Worm (Caenorhabditis elegans) whole organism, L3 larva: ENCODE measurements around the gene K07E1.1.

Source experiments
- ZK546.5 ChIP-seq: sonication (generic microtip); optimal IDR thresholded peaks from 2 replicates; lab custom pipeline; 2017; ENCODE audit warnings: missing biosample characterization, missing genetic modification characterization
- ama-1 ChIP-seq: fragments of 150-350 bp; optimal IDR thresholded peaks from 2 replicates; lab custom pipeline; 2018
- ceh-16 ChIP-seq: sonication (generic microtip); optimal IDR thresholded peaks from 2 replicates; lab custom pipeline; 2017; ENCODE audit warnings: missing biosample characterization, missing genetic modification characterization
- ceh-28 ChIP-seq: fragments of 150-350 bp; optimal IDR thresholded peaks from 2 replicates; lab custom pipeline; 2014; ENCODE audit warnings: missing biosample characterization, missing genetic modification reagents, missing genetic modification characterization
- ceh-82 ChIP-seq: fragments of 150-350 bp; optimal IDR thresholded peaks from 2 replicates; lab custom pipeline; 2014; ENCODE audit warnings: missing biosample characterization, missing genetic modification characterization
- ceh-9 ChIP-seq: sonication (generic microtip); optimal IDR thresholded peaks from 2 replicates; lab custom pipeline; 2018; ENCODE audit warnings: missing biosample characterization, missing genetic modification characterization
- egl-5 ChIP-seq: fragments of 150-350 bp; optimal IDR thresholded peaks from 2 replicates; lab custom pipeline; 2017; ENCODE audit warnings: missing biosample characterization, missing genetic modification reagents, missing genetic modification characterization, inconsistent platforms
- elt-1 ChIP-seq: fragments of 150-350 bp; optimal IDR thresholded peaks from 2 replicates; lab custom pipeline; 2014; ENCODE audit warnings: missing biosample characterization, missing genetic modification characterization
- elt-2 ChIP-seq: sonication (generic microtip); optimal IDR thresholded peaks from 2 replicates; lab custom pipeline; 2016; ENCODE audit warnings: missing genetic modification reagents, mild to moderate bottlenecking, missing genetic modification characterization, missing compliant biosample characterization
- elt-3 ChIP-seq, 3 experiments: fragments of 150-350 bp in 1 of 3; sonication (generic microtip) in 2 of 3; optimal IDR thresholded peaks; 2 replicates in 2 of 3; 4 replicates in 1 of 3; lab custom pipeline; 2014 to 2017; ENCODE audit warnings: missing biosample characterization in 3 of 3, missing genetic modification characterization in 3 of 3
- fkh-10 ChIP-seq: sonication (generic microtip); optimal IDR thresholded peaks from 2 replicates; lab custom pipeline; 2017; ENCODE audit warnings: missing biosample characterization, missing genetic modification reagents, missing genetic modification characterization
- fkh-2 ChIP-seq: fragments of 150-350 bp; optimal IDR thresholded peaks from 2 replicates; lab custom pipeline; 2014; ENCODE audit warnings: missing biosample characterization, missing genetic modification reagents, missing genetic modification characterization
- hmg-11 ChIP-seq: sonication (generic microtip); optimal IDR thresholded peaks from 2 replicates; lab custom pipeline; 2016; ENCODE audit warnings: missing genetic modification characterization, missing compliant biosample characterization
- lin-15B ChIP-seq: fragments of 150-350 bp; optimal IDR thresholded peaks from 2 replicates; lab custom pipeline; 2014; ENCODE audit warnings: missing biosample characterization, missing genetic modification characterization
- lin-39 ChIP-seq: fragments of 150-350 bp; optimal IDR thresholded peaks from 2 replicates; lab custom pipeline; 2018; ENCODE audit warnings: missing biosample characterization, missing genetic modification reagents, missing genetic modification characterization
- lsy-12 ChIP-seq: sonication (generic microtip); optimal IDR thresholded peaks from 2 replicates; lab custom pipeline; 2016; ENCODE audit warnings: mild to moderate bottlenecking, missing genetic modification characterization, missing compliant biosample characterization
- nfya-1 ChIP-seq: sonication (generic microtip); optimal IDR thresholded peaks from 2 replicates; lab custom pipeline; 2017; ENCODE audit warnings: missing genetic modification characterization, mild to moderate bottlenecking, missing compliant biosample characterization, antibody characterized with exemption, moderate library complexity; ENCODE audit not compliant: insufficient read depth
- nhr-23 ChIP-seq: fragments of 150-350 bp; optimal IDR thresholded peaks from 2 replicates; lab custom pipeline; 2014; ENCODE audit warnings: missing biosample characterization, missing genetic modification reagents, missing genetic modification characterization
- nhr-237 ChIP-seq: fragments of 150-350 bp; optimal IDR thresholded peaks from 2 replicates; lab custom pipeline; 2014; ENCODE audit warnings: missing biosample characterization, missing genetic modification characterization
- nhr-25 ChIP-seq: sonication (generic microtip); optimal IDR thresholded peaks from 2 replicates; lab custom pipeline; 2017; ENCODE audit warnings: missing biosample characterization, missing genetic modification characterization
- nhr-28 ChIP-seq: fragments of 150-350 bp; optimal IDR thresholded peaks from 2 replicates; lab custom pipeline; 2014; ENCODE audit warnings: missing biosample characterization, missing genetic modification characterization
- nhr-43 ChIP-seq: sonication (generic microtip); optimal IDR thresholded peaks from 2 replicates; lab custom pipeline; 2016; ENCODE audit warnings: mild to moderate bottlenecking, missing genetic modification characterization, missing compliant biosample characterization; ENCODE audit not compliant: poor library complexity, severe bottlenecking
- nhr-67 ChIP-seq: fragments of 150-350 bp; optimal IDR thresholded peaks from 2 replicates; lab custom pipeline; 2014; ENCODE audit warnings: missing biosample characterization, missing genetic modification characterization
- nhr-76 ChIP-seq: fragments of 150-350 bp; sonication (generic microtip); optimal IDR thresholded peaks from 5 replicates; lab custom pipeline; 2014; ENCODE audit warnings: missing biosample characterization, missing genetic modification characterization
- nhr-77 ChIP-seq: fragments of 150-350 bp; optimal IDR thresholded peaks from 2 replicates; lab custom pipeline; 2014; ENCODE audit warnings: missing biosample characterization, missing genetic modification characterization
- pha-4 ChIP-seq: fragments of 150-350 bp; optimal IDR thresholded peaks from 2 replicates; lab custom pipeline; 2014; ENCODE audit warnings: missing biosample characterization, missing genetic modification reagents, missing genetic modification characterization
- pqm-1 ChIP-seq: fragments of 150-350 bp; optimal IDR thresholded peaks from 2 replicates; lab custom pipeline; 2017; ENCODE audit warnings: missing biosample characterization, missing genetic modification characterization, inconsistent platforms
- sea-2 ChIP-seq: fragments of 150-350 bp; sonication (generic microtip); optimal IDR thresholded peaks from 4 replicates; lab custom pipeline; 2014; ENCODE audit warnings: missing biosample characterization, missing genetic modification reagents, missing genetic modification characterization
- skn-1 ChIP-seq: fragments of 150-350 bp; optimal IDR thresholded peaks from 2 replicates; lab custom pipeline; 2014; ENCODE audit warnings: missing biosample characterization, missing genetic modification characterization
- snpc-4 ChIP-seq: fragments of 150-350 bp; optimal IDR thresholded peaks from 2 replicates; lab custom pipeline; 2014; ENCODE audit warnings: missing biosample characterization, missing genetic modification characterization
- tbx-2 ChIP-seq: sonication (generic microtip); optimal IDR thresholded peaks from 2 replicates; lab custom pipeline; 2016; ENCODE audit warnings: mild to moderate bottlenecking, missing genetic modification characterization, missing compliant biosample characterization
- unc-39 ChIP-seq: sonication (generic microtip); optimal IDR thresholded peaks from 4 replicates; lab custom pipeline; 2017; ENCODE audit warnings: missing biosample characterization, missing genetic modification characterization
- unc-62 ChIP-seq: fragments of 150-350 bp; sonication (generic microtip); optimal IDR thresholded peaks from 4 replicates; lab custom pipeline; 2014; ENCODE audit warnings: missing biosample characterization, missing genetic modification reagents, missing genetic modification characterization
- zag-1 ChIP-seq: fragments of 150-350 bp; optimal IDR thresholded peaks from 2 replicates; lab custom pipeline; 2014; ENCODE audit warnings: missing biosample characterization, missing genetic modification characterization
- ztf-11 ChIP-seq: fragments of 150-350 bp; optimal IDR thresholded peaks from 2 replicates; lab custom pipeline; 2014; ENCODE audit warnings: missing biosample characterization, missing genetic modification characterization
- ztf-4 ChIP-seq: fragments of 150-350 bp; optimal IDR thresholded peaks from 2 replicates; lab custom pipeline; 2014; ENCODE audit warnings: missing biosample characterization, missing genetic modification characterization

Gene K07E1.1

DNA sequence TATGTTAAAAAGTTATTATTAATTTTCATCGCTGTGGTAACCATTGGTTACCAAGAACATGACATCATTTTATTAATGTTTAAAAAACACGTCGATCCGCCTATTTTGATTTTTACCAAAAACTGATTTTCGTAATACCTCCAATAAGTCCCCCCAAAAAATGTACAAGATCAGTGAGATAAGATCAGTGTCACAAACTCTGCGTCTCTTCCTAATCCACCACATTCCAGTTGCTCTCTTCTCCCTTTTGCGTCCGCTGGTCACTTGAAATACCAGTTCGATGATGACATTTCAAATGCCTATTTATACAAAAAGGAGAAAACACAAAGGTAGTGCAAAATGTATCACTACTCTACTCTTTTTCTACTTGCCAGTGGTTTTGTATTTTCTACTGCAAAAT, 9.2 kb downstream of the K07E1.1 start, which contains the start of gene M03A1.8:
Gene M03A1.8, plus strand, starts transcription at position 269 of the 400 bp plus-strand sequence.
- TF ChIP-seq unc-39 (tag; lab: Kevin White, UChicago) (no peak), ceh-16 (tag; lab: Kevin White, UChicago) (no peak), nhr-237 (tag; lab: Kevin White, UChicago) (no peak), hmg-11 (tag; lab: Kevin White, UChicago) (no peak), pqm-1 (no peak), nhr-76 (no peak), zag-1 (no peak), nhr-28 (tag; lab: Kevin White, UChicago) (no peak), nhr-25 (no peak), lin-15B (no peak), nhr-23 (peak; percentile 34), ceh-9 (tag; lab: Kevin White, UChicago) (no peak), lsy-12 (peak; percentile 40), sea-2 (GFP tag; lab: Kevin White, UChicago) (no peak), ztf-4 (tag; lab: Kevin White, UChicago) (no peak), elt-1 (tag; lab: Kevin White, UChicago) (peak; percentile 1), nhr-43 (tag; lab: Kevin White, UChicago) (peak; percentile 1), ceh-28 (tag; lab: Kevin White, UChicago) (no peak)

ce11 chrII:4562503-4563000, 11.7 kb downstream of the K07E1.1 start, which contains the start of gene dao-2:
Gene dao-2, plus strand, starts transcription at chrII:4562950.
- TF ChIP-seq lsy-12 (peak; percentile 21), nhr-67 (no peak), elt-3 (tag; optimal IDR thresholded peaks at IDR 0.05; lab: Kevin White, UChicago) (peak in 2 of 3 experiments; percentile 56 to 75), ceh-9 (tag; lab: Kevin White, UChicago) (no peak), nhr-23 (peak; percentile 98)

DNA sequence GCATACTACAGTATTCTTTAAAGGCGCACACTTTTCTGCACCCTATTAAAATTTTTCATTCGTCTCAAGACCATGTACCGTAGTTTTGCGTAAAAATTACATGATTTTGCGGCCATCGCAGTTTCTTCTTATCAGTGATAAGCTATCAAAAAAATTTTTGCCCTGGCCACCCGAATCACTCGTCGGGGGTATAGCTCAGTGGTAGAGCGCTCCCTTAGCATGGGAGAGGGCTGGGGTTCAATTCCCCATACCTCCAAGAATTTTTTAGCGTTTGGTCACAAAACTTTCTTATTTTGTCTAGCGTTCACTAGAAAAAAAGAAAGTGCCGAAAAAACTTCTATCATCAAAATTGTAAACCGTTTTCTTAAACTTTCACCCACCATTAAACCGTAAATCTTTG, 14.3 kb downstream of the K07E1.1 start:
- TF ChIP-seq nhr-67, result no peak
- TF ChIP-seq lsy-12, result peak; percentile 24
- TF ChIP-seq nhr-43 (tag; lab: Kevin White, UChicago), result no peak
- no peak for TF ChIP-seq ceh-9 (tag; lab: Kevin White, UChicago)
- no peak for TF ChIP-seq ceh-82
- no peak for TF ChIP-seq ceh-28 (tag; lab: Kevin White, UChicago)
- peak; percentile 58 for TF ChIP-seq elt-2 (tag; lab: Kevin White, UChicago)
- no peak for TF ChIP-seq skn-1 (tag; lab: Kevin White, UChicago)
- no peak for TF ChIP-seq zag-1
- TF ChIP-seq elt-3 (tag; optimal IDR thresholded peaks at IDR 0.05; lab: Kevin White, UChicago), result no peak

- TF ChIP-seq ceh-82 (no peak), sea-2 (GFP tag; lab: Kevin White, UChicago) (no peak), fkh-10 (no peak), hmg-11 (tag; lab: Kevin White, UChicago) (no peak), nhr-43 (tag; lab: Kevin White, UChicago) (no peak), elt-3 (tag; optimal IDR thresholded peaks at IDR 0.05; lab: Kevin White, UChicago) (no peak), nhr-237 (tag; lab: Kevin White, UChicago) (no peak), ZK546.5 (tag; lab: Kevin White, UChicago) (no peak), ceh-16 (tag; lab: Kevin White, UChicago) (no peak), pqm-1 (no peak), unc-62 (GFP tag; lab: Kevin White, UChicago) (no peak), elt-2 (tag; lab: Kevin White, UChicago) (no peak), skn-1 (tag; lab: Kevin White, UChicago) (no peak), pha-4 (no peak), lin-15B (no peak), ama-1 (lab: Kevin White, UChicago) (no peak), elt-1 (tag; lab: Kevin White, UChicago) (no peak), ztf-11 (tag; lab: Kevin White, UChicago) (no peak), zag-1 (no peak)
Observed at ce11 chrII:4566237-4566636, 15.4 kb downstream of the K07E1.1 start.

ce11 chrII:4571112-4571511, 20.2 kb downstream of the K07E1.1 start:
- TF ChIP-seq nhr-43 (tag; lab: Kevin White, UChicago) (no peak), nfya-1 (tag; lab: Kevin White, UChicago) (peak; percentile 8), sea-2 (GFP tag; lab: Kevin White, UChicago) (no peak), nhr-77 (no peak), unc-39 (tag; lab: Kevin White, UChicago) (no peak), ceh-82 (no peak), snpc-4 (tag; lab: Kevin White, UChicago) (no peak), unc-62 (GFP tag; lab: Kevin White, UChicago) (no peak), zag-1 (no peak), ZK546.5 (tag; lab: Kevin White, UChicago) (no peak), hmg-11 (tag; lab: Kevin White, UChicago) (peak; percentile 60), fkh-2 (no peak), tbx-2 (no peak), egl-5 (tag; lab: Kevin White, UChicago) (no peak), lin-39 (tag; lab: Kevin White, UChicago) (peak; percentile 18), elt-2 (tag; lab: Kevin White, UChicago) (no peak)
- TF ChIP-seq, all 47 proteins: peak for 3
